Fruit fly (Drosophila melanogaster) whole organism, embryonic: ENCODE results near the gene dsd.

ENCODE experiments used
- CG10366 ChIP-seq: fragments of 200-800 bp; sonication (Bioruptor generic); IDR thresholded peaks from 2 replicates; pipeline ENCODE4 v1.3.6; 2022; ENCODE audit warnings: missing biosample characterization, missing genetic modification characterization
- CG11247 ChIP-seq: fragments of 200-800 bp; sonication (Bioruptor generic); IDR thresholded peaks from 2 replicates; pipeline ENCODE4 v1.3.6; 2022; ENCODE audit warnings: missing biosample characterization, missing genetic modification characterization
- CG11560 ChIP-seq: fragments of 200-800 bp; sonication (Bioruptor generic); IDR thresholded peaks from 3 replicates; pipeline ENCODE4 v1.3.6; 2022; ENCODE audit warnings: missing biosample characterization, missing genetic modification characterization
- CG14667 ChIP-seq: fragments of 200-800 bp; sonication (Bioruptor generic); IDR thresholded peaks from 2 replicates; pipeline ENCODE4 v1.3.6; 2022; ENCODE audit warnings: missing biosample characterization, missing genetic modification characterization
- CG1529 ChIP-seq: fragments of 200-800 bp; sonication (Bioruptor generic); optimal IDR thresholded peaks from 3 replicates; lab custom pipeline; 2018; ENCODE audit warnings: missing biosample characterization, missing genetic modification characterization
- CG16815 ChIP-seq: fragments of 200-800 bp; sonication (Bioruptor generic); optimal IDR thresholded peaks from 3 replicates; lab custom pipeline; 2017; ENCODE audit warnings: missing biosample characterization, mild to moderate bottlenecking, missing genetic modification characterization
- CG31388 ChIP-seq: fragments of 200-800 bp; sonication (Bioruptor generic); optimal IDR thresholded peaks from 2 replicates; lab custom pipeline; 2016; ENCODE audit warnings: missing biosample characterization, missing genetic modification characterization
- CG4328 ChIP-seq: fragments of 200-800 bp; sonication (Bioruptor generic); optimal IDR thresholded peaks from 3 replicates; lab custom pipeline; 2017; ENCODE audit warnings: missing biosample characterization, missing genetic modification reagents, missing genetic modification characterization
- CG6654 ChIP-seq: fragments of 200-800 bp; sonication (Bioruptor generic); optimal IDR thresholded peaks from 2 replicates; lab custom pipeline; 2017; ENCODE audit warnings: missing biosample characterization, mild to moderate bottlenecking, missing genetic modification characterization
- CG6689 ChIP-seq: fragments of 200-800 bp; sonication (Bioruptor generic); IDR thresholded peaks from 2 replicates; pipeline ENCODE4 v1.3.6; 2022; ENCODE audit warnings: missing biosample characterization, missing genetic modification characterization
- CG7928 ChIP-seq: fragments of 200-800 bp; sonication (Bioruptor generic); optimal IDR thresholded peaks from 2 replicates; lab custom pipeline; 2017; ENCODE audit warnings: missing biosample characterization, mild to moderate bottlenecking, missing genetic modification characterization
- CG8359 ChIP-seq: fragments of 200-800 bp; sonication (Bioruptor generic); optimal IDR thresholded peaks from 2 replicates; lab custom pipeline; 2017; ENCODE audit warnings: missing biosample characterization, mild to moderate bottlenecking, missing genetic modification characterization, borderline replicate concordance
- CG8924 ChIP-seq: fragments of 200-800 bp; optimal IDR thresholded peaks from 3 replicates; lab custom pipeline; 2019; ENCODE audit warnings: missing biosample characterization, mild to moderate bottlenecking, missing genetic modification characterization, moderate library complexity
- CG9437 ChIP-seq: fragments of 200-800 bp; sonication (Bioruptor generic); optimal IDR thresholded peaks from 2 replicates; lab custom pipeline; 2018; ENCODE audit warnings: missing biosample characterization, mild to moderate bottlenecking, missing genetic modification characterization
- Dbx ChIP-seq: fragments of 200-800 bp; sonication (Bioruptor generic); IDR thresholded peaks from 3 replicates; pipeline ENCODE4 v1.3.6; 2022; ENCODE audit warnings: missing biosample characterization, missing genetic modification characterization
- Dref ChIP-seq: fragments of 200-800 bp; sonication (Bioruptor generic); IDR thresholded peaks from 2 replicates; pipeline ENCODE4 v1.3.6; 2022; ENCODE audit warnings: missing biosample characterization, missing genetic modification characterization
- GATAe ChIP-seq: fragments of 200-800 bp; sonication (Bioruptor generic); conservative IDR thresholded peaks from 2 replicates; pipeline ENCODE4 v1.3.6; 2022; ENCODE audit warnings: missing biosample characterization, missing genetic modification characterization
- Gug ChIP-seq: fragments of 200-800 bp; sonication (Bioruptor generic); IDR thresholded peaks from 4 replicates; pipeline ENCODE4 v1.3.6; 2022; ENCODE audit warnings: missing biosample characterization, missing genetic modification characterization
- Hmx ChIP-seq: fragments of 200-800 bp; sonication (Bioruptor generic); optimal IDR thresholded peaks from 2 replicates; lab custom pipeline; 2016; ENCODE audit warnings: missing biosample characterization, missing genetic modification characterization
- Hr3 ChIP-seq: fragments of 200-800 bp; sonication (Bioruptor generic); optimal IDR thresholded peaks from 3 replicates; lab custom pipeline; 2016; ENCODE audit warnings: missing biosample characterization, missing genetic modification characterization
- Hr51 ChIP-seq, 2 experiments: fragments of 200-800 bp; sonication (Bioruptor generic); optimal IDR thresholded peaks; 2 replicates in 1 of 2; 3 replicates in 1 of 2; lab custom pipeline; 2016 to 2018; ENCODE audit warnings: missing biosample characterization in 2 of 2, missing genetic modification characterization in 2 of 2, mild to moderate bottlenecking in 1 of 2, moderate library complexity in 1 of 2
- Jarid2 ChIP-seq: fragments of 200-800 bp; sonication (Bioruptor generic); optimal IDR thresholded peaks from 3 replicates; lab custom pipeline; 2017; ENCODE audit warnings: mild to moderate bottlenecking, missing biosample characterization, missing genetic modification reagents, missing genetic modification characterization
- Nf-YC ChIP-seq: fragments of 200-800 bp; optimal IDR thresholded peaks from 3 replicates; lab custom pipeline; 2019; ENCODE audit warnings: missing biosample characterization, mild to moderate bottlenecking, missing genetic modification characterization, moderate library complexity
- Oli ChIP-seq: fragments of 200-800 bp; sonication (Bioruptor generic); optimal IDR thresholded peaks from 2 replicates; lab custom pipeline; 2018; ENCODE audit warnings: missing biosample characterization, mild to moderate bottlenecking, missing genetic modification characterization, moderate library complexity
- Ravus ChIP-seq: fragments of 200-800 bp; sonication (Bioruptor generic); IDR thresholded peaks from 2 replicates; pipeline ENCODE4 v1.3.6; 2022; ENCODE audit warnings: missing biosample characterization, missing genetic modification characterization
- ab ChIP-seq: fragments of 200-800 bp; sonication (Bioruptor generic); optimal IDR thresholded peaks from 2 replicates; lab custom pipeline; 2016; ENCODE audit warnings: missing biosample characterization, missing genetic modification characterization
- ato ChIP-seq: fragments of 200-800 bp; sonication (Bioruptor generic); IDR thresholded peaks from 2 replicates; pipeline ENCODE4 v1.3.6; 2022; ENCODE audit warnings: missing biosample characterization, missing genetic modification characterization; ENCODE audit not compliant: partially characterized antibody
- cad ChIP-seq: fragments of >200 bp; optimal IDR thresholded peaks from 2 replicates; lab custom pipeline; 2017; ENCODE audit warnings: missing biosample characterization, missing genetic modification characterization
- cas ChIP-seq: fragments of 200-800 bp; sonication (Bioruptor generic); IDR thresholded peaks from 2 replicates; pipeline ENCODE4 v1.3.6; 2022; ENCODE audit warnings: missing biosample characterization, missing genetic modification characterization
- cato ChIP-seq: fragments of 200-800 bp; sonication (Bioruptor generic); optimal IDR thresholded peaks from 2 replicates; lab custom pipeline; 2016; ENCODE audit warnings: missing biosample characterization, missing genetic modification characterization, borderline replicate concordance
- chif ChIP-seq, 2 experiments: fragments of 200-800 bp; sonication (Bioruptor generic); optimal IDR thresholded peaks; 3 replicates each; lab custom pipeline; 2016; ENCODE audit warnings: missing biosample characterization in 2 of 2, missing genetic modification characterization in 2 of 2
- da ChIP-seq: fragments of 200-800 bp; sonication (Bioruptor generic); optimal IDR thresholded peaks from 2 replicates; lab custom pipeline; 2016; ENCODE audit warnings: missing biosample characterization, missing genetic modification characterization
- dm ChIP-seq: fragments of 200-800 bp; sonication (Bioruptor generic); optimal IDR thresholded peaks from 3 replicates; lab custom pipeline; 2016; ENCODE audit warnings: missing biosample characterization, missing genetic modification characterization
- eyg ChIP-seq: fragments of 200-800 bp; sonication (Bioruptor generic); optimal IDR thresholded peaks from 3 replicates; lab custom pipeline; 2016; ENCODE audit warnings: missing biosample characterization, missing genetic modification characterization
- gce ChIP-seq: fragments of 200-800 bp; sonication (Bioruptor generic); IDR thresholded peaks from 3 replicates; pipeline ENCODE4 v1.3.6; 2022; ENCODE audit warnings: missing biosample characterization, missing genetic modification characterization
- gcm2 ChIP-seq: fragments of 200-800 bp; sonication (Bioruptor generic); optimal IDR thresholded peaks from 2 replicates; lab custom pipeline; 2016; ENCODE audit warnings: missing biosample characterization, missing genetic modification characterization
- grau ChIP-seq: fragments of 200-800 bp; optimal IDR thresholded peaks from 3 replicates; lab custom pipeline; 2019; ENCODE audit warnings: missing biosample characterization, mild to moderate bottlenecking, missing genetic modification characterization, moderate library complexity
- grn ChIP-seq: fragments of 200-800 bp; sonication (Bioruptor generic); optimal IDR thresholded peaks from 3 replicates; lab custom pipeline; 2017; ENCODE audit warnings: missing biosample characterization, missing genetic modification characterization
- gsb-n ChIP-seq: fragments of 200-800 bp; sonication (Bioruptor generic); optimal IDR thresholded peaks from 3 replicates; lab custom pipeline; 2018; ENCODE audit warnings: missing biosample characterization, mild to moderate bottlenecking, missing genetic modification characterization
- insv ChIP-seq, 2 experiments: fragments of 200-800 bp; sonication (Bioruptor generic); optimal IDR thresholded peaks; 3 replicates each; lab custom pipeline; 2016 to 2018; ENCODE audit warnings: missing biosample characterization in 2 of 2, missing genetic modification characterization in 2 of 2
- kah ChIP-seq: fragments of 200-800 bp; sonication (Bioruptor generic); optimal IDR thresholded peaks from 2 replicates; lab custom pipeline; 2018; ENCODE audit warnings: missing biosample characterization, mild to moderate bottlenecking, missing genetic modification characterization
- ken ChIP-seq: fragments of 200-800 bp; sonication (Bioruptor generic); IDR thresholded peaks from 3 replicates; pipeline ENCODE4 v1.3.6; 2022; ENCODE audit warnings: missing biosample characterization, missing genetic modification characterization
- knrl ChIP-seq: fragments of 200-800 bp; sonication (Bioruptor generic); IDR thresholded peaks from 3 replicates; pipeline ENCODE4 v1.3.6; 2022; ENCODE audit warnings: missing biosample characterization, missing genetic modification characterization; ENCODE audit not compliant: partially characterized antibody
- lov ChIP-seq, 2 experiments: fragments of 200-800 bp in 1 of 2; fragments of >200 bp in 1 of 2; sonication (Bioruptor generic) in 1 of 2; IDR thresholded peaks in 1 of 2; optimal IDR thresholded peaks in 1 of 2; 2 replicates in 1 of 2; 3 replicates in 1 of 2; pipeline versions ENCODE4 v1.3.6 to Lab custom; 2017 to 2022; ENCODE audit warnings: missing biosample characterization in 1 of 2, missing genetic modification characterization in 1 of 2
- mirr ChIP-seq: fragments of 200-800 bp; sonication (Bioruptor generic); optimal IDR thresholded peaks from 3 replicates; lab custom pipeline; 2018; ENCODE audit warnings: missing biosample characterization, mild to moderate bottlenecking, missing genetic modification characterization
- pb ChIP-seq: fragments of 200-800 bp; sonication (Bioruptor generic); optimal IDR thresholded peaks from 3 replicates; lab custom pipeline; 2016; ENCODE audit warnings: missing biosample characterization, missing genetic modification characterization
- pho ChIP-seq: fragments of 200-800 bp; sonication (Bioruptor generic); optimal IDR thresholded peaks from 2 replicates; lab custom pipeline; 2016; ENCODE audit warnings: missing biosample characterization, missing genetic modification characterization
- so ChIP-seq: fragments of 200-800 bp; sonication (Bioruptor generic); IDR thresholded peaks from 3 replicates; pipeline ENCODE4 v1.3.6; 2022; ENCODE audit warnings: missing biosample characterization, missing genetic modification characterization
- sug ChIP-seq: fragments of 200-800 bp; optimal IDR thresholded peaks from 2 replicates; lab custom pipeline; 2019; ENCODE audit warnings: missing biosample characterization, mild to moderate bottlenecking, missing genetic modification characterization, moderate library complexity
- wor ChIP-seq: fragments of 200-800 bp; sonication (Bioruptor generic); IDR thresholded peaks from 2 replicates; pipeline ENCODE4 v1.3.6; 2022; ENCODE audit warnings: missing biosample characterization, missing genetic modification characterization
- zen2 ChIP-seq: fragments of 200-800 bp; sonication (Bioruptor generic); IDR thresholded peaks from 3 replicates; pipeline ENCODE4 v1.3.6; 2022; ENCODE audit warnings: missing biosample characterization, missing genetic modification characterization; ENCODE audit not compliant: partially characterized antibody
- zfh2 ChIP-seq: fragments of 200-800 bp; sonication (Bioruptor generic); optimal IDR thresholded peaks from 2 replicates; lab custom pipeline; 2016; ENCODE audit warnings: missing biosample characterization, missing genetic modification characterization

Gene dsd

dm6 chr3R:27568545-27568944, 38.7 kb downstream of the dsd start (continued):
- TF ChIP-seq sug (tag; lab: Kevin White, UChicago) (peak; percentile 41), GATAe (GFP tag; lab: Robert Waterston, UW) (peak; percentile 76), da (GFP tag; lab: Kevin White, UChicago) (no peak), ato (GFP tag; lab: Robert Waterston, UW) (no peak), insv (GFP tag; optimal IDR thresholded peaks at IDR 0.05; lab: Kevin White, UChicago) (no peak), CG6689 (no peak), zfh2 (GFP tag; lab: Kevin White, UChicago) (no peak), dm (GFP tag; lab: Kevin White, UChicago) (no peak), ken (GFP tag; lab: Robert Waterston, UW) (0 out of 3 replicates have a peak, but pooled peaks have one; percentile 28), CG14667 (GFP tag; lab: Robert Waterston, UW) (no peak), cad (GFP tag; lab: Kevin White, UChicago) (no peak), CG11560 (no peak), CG16815 (GFP tag; lab: Kevin White, UChicago) (no peak), Dref (GFP tag; lab: Robert Waterston, UW) (no peak), Hr51 (GFP tag; optimal IDR thresholded peaks at IDR 0.05; lab: Kevin White, UChicago) (no peak), CG7928 (no peak), Oli (no peak), grn (GFP tag; lab: Kevin White, UChicago) (peak; percentile 46), cas (GFP tag; lab: Robert Waterston, UW) (no peak), gsb-n (no peak), kah (GFP tag; lab: Kevin White, UChicago) (no peak), CG1529 (GFP tag; lab: Kevin White, UChicago) (no peak), Hr3 (GFP tag; lab: Kevin White, UChicago) (no peak), CG4328 (GFP tag; lab: Kevin White, UChicago) (no peak), Nf-YC (tag; lab: Kevin White, UChicago) (no peak), Hmx (no peak), gce (GFP tag; lab: Robert Waterston, UW) (no peak), CG10366 (GFP tag; lab: Robert Waterston, UW) (no peak), grau (tag; lab: Kevin White, UChicago) (no peak), lov (optimal IDR thresholded peaks at IDR 0.05; lab: Kevin White, UChicago) (no peak), lov (GFP tag; IDR thresholded peaks at IDR 0.05; lab: Robert Waterston, UW) (no peak), ab (no peak), cato (GFP tag; lab: Kevin White, UChicago) (no peak), so (0 out of 3 replicates have a peak, but pooled peaks have one; percentile 12), eyg (GFP tag; lab: Kevin White, UChicago) (no peak), Gug (GFP tag; lab: Robert Waterston, UW) (no peak), pb (GFP tag; lab: Kevin White, UChicago) (no peak), CG31388 (GFP tag; lab: Kevin White, UChicago) (no peak), Jarid2 (no peak), Dbx (GFP tag; lab: Robert Waterston, UW) (no peak), CG8924 (tag; lab: Kevin White, UChicago) (no peak), gcm2 (GFP tag; lab: Kevin White, UChicago) (no peak), mirr (peak; percentile 70), zen2 (GFP tag; lab: Robert Waterston, UW) (no peak), CG9437 (GFP tag; lab: Kevin White, UChicago) (no peak), knrl (GFP tag; lab: Robert Waterston, UW) (no peak), Ravus (GFP tag; lab: Robert Waterston, UW) (no peak), pho (no peak), wor (GFP tag; lab: Robert Waterston, UW) (no peak), CG8359 (GFP tag; lab: Kevin White, UChicago) (no peak), CG11247 (GFP tag; lab: Robert Waterston, UW) (no peak), CG6654 (GFP tag; lab: Kevin White, UChicago) (no peak), chif (GFP tag; optimal IDR thresholded peaks at IDR 0.05; lab: Kevin White, UChicago) (no peak)
